Fruit fly (Drosophila melanogaster) whole organism, prepupa: ENCODE results near the gene RanBP3.

Experiments
- CG10631 ChIP-seq: fragments of 200-800 bp; sonication (Bioruptor generic); optimal IDR thresholded peaks from 2 replicates; lab custom pipeline; 2016; ENCODE audit warnings: missing biosample characterization, missing genetic modification characterization
- CG10669 ChIP-seq: fragments of 200-800 bp; sonication (Bioruptor generic); optimal IDR thresholded peaks from 3 replicates; lab custom pipeline; 2018; ENCODE audit warnings: missing biosample characterization, mild to moderate bottlenecking, missing genetic modification characterization, moderate library complexity
- CG11294 ChIP-seq: fragments of 200-800 bp; sonication (Bioruptor generic); IDR thresholded peaks from 2 replicates; pipeline ENCODE4 v1.3.6; 2022; ENCODE audit warnings: missing biosample characterization, missing genetic modification characterization
- CG11762 ChIP-seq: fragments of 200-800 bp; sonication (Bioruptor generic); optimal IDR thresholded peaks from 3 replicates; lab custom pipeline; 2016; ENCODE audit warnings: missing biosample characterization, missing genetic modification characterization; ENCODE audit not compliant: insufficient read depth
- CG11902 ChIP-seq: fragments of 200-800 bp; sonication (Bioruptor generic); optimal IDR thresholded peaks from 3 replicates; lab custom pipeline; 2016; ENCODE audit warnings: missing biosample characterization, missing genetic modification characterization
- CG15336 ChIP-seq: fragments of 200-800 bp; sonication (Bioruptor generic); IDR thresholded peaks from 2 replicates; pipeline ENCODE4 v1.3.6; 2022; ENCODE audit warnings: missing biosample characterization, missing genetic modification characterization
- CG16779 ChIP-seq: fragments of 200-800 bp; sonication (Bioruptor generic); optimal IDR thresholded peaks from 3 replicates; lab custom pipeline; 2017; ENCODE audit warnings: missing biosample characterization, mild to moderate bottlenecking, missing genetic modification characterization
- CG32006 ChIP-seq: fragments of 200-800 bp; sonication (Bioruptor generic); optimal IDR thresholded peaks from 3 replicates; lab custom pipeline; 2017; ENCODE audit warnings: missing biosample characterization, mild to moderate bottlenecking, missing genetic modification characterization
- CG34406 ChIP-seq: fragments of 200-800 bp; sonication (Bioruptor generic); optimal IDR thresholded peaks from 3 replicates; lab custom pipeline; 2016; ENCODE audit warnings: missing biosample characterization, missing genetic modification characterization
- CG3919 ChIP-seq: fragments of 200-800 bp; sonication (Bioruptor generic); optimal IDR thresholded peaks from 3 replicates; lab custom pipeline; 2016; ENCODE audit warnings: missing biosample characterization, missing genetic modification characterization
- CG4318 ChIP-seq: fragments of 200-800 bp; sonication (Bioruptor generic); optimal IDR thresholded peaks from 3 replicates; lab custom pipeline; 2017; ENCODE audit warnings: missing biosample characterization, mild to moderate bottlenecking, missing genetic modification characterization
- CG6163 ChIP-seq: fragments of 200-800 bp; sonication (Bioruptor generic); IDR thresholded peaks from 3 replicates; pipeline ENCODE4 v1.3.6; 2022; ENCODE audit warnings: missing biosample characterization, missing genetic modification characterization
- CG6276 ChIP-seq: fragments of 200-800 bp; sonication (Bioruptor generic); optimal IDR thresholded peaks from 2 replicates; lab custom pipeline; 2017; ENCODE audit warnings: missing biosample characterization, mild to moderate bottlenecking, missing genetic modification characterization
- CG6808 ChIP-seq: fragments of 200-800 bp; sonication (Bioruptor generic); optimal IDR thresholded peaks from 3 replicates; lab custom pipeline; 2017; ENCODE audit warnings: missing biosample characterization, missing genetic modification characterization, mild to moderate bottlenecking, moderate library complexity, missing genetic modification reagents
- CG6854 ChIP-seq: fragments of 200-800 bp; sonication (Bioruptor generic); optimal IDR thresholded peaks from 2 replicates; lab custom pipeline; 2017; ENCODE audit warnings: missing biosample characterization, mild to moderate bottlenecking, missing genetic modification characterization
- CG7368 ChIP-seq: fragments of 200-800 bp; sonication (Bioruptor generic); optimal IDR thresholded peaks from 3 replicates; lab custom pipeline; 2016; ENCODE audit warnings: missing biosample characterization, missing genetic modification characterization
- CG8119 ChIP-seq: fragments of 200-800 bp; sonication (Bioruptor generic); IDR thresholded peaks from 3 replicates; pipeline ENCODE4 v1.3.6; 2022; ENCODE audit warnings: missing biosample characterization, missing genetic modification characterization
- CG8319 ChIP-seq: fragments of 200-800 bp; sonication (Bioruptor generic); optimal IDR thresholded peaks from 3 replicates; lab custom pipeline; 2016; ENCODE audit warnings: missing biosample characterization, missing genetic modification characterization
- CG8632 ChIP-seq: fragments of 200-800 bp; sonication (Bioruptor generic); optimal IDR thresholded peaks from 3 replicates; lab custom pipeline; 2016; ENCODE audit warnings: missing biosample characterization, missing genetic modification characterization
- CG9139 ChIP-seq: fragments of 200-800 bp; sonication (Bioruptor generic); optimal IDR thresholded peaks from 3 replicates; lab custom pipeline; 2017; ENCODE audit warnings: missing biosample characterization, mild to moderate bottlenecking, missing genetic modification characterization
- Eip75B ChIP-seq: fragments of 200-800 bp; sonication (Bioruptor generic); optimal IDR thresholded peaks from 3 replicates; lab custom pipeline; 2016; ENCODE audit warnings: missing biosample characterization, missing genetic modification characterization
- Eip78C ChIP-seq: fragments of 200-800 bp; sonication (Bioruptor generic); peaks from one replicate; lab custom pipeline; 2016; ENCODE audit warnings: missing biosample characterization, missing genetic modification characterization
- Eip93F ChIP-seq: fragments of 200-800 bp; sonication (Bioruptor generic); optimal IDR thresholded peaks from 2 replicates; lab custom pipeline; 2016; ENCODE audit warnings: missing biosample characterization, mild to moderate bottlenecking, missing genetic modification characterization
- Ets21C ChIP-seq: fragments of 200-800 bp; sonication (Bioruptor generic); optimal IDR thresholded peaks from 3 replicates; lab custom pipeline; 2016; ENCODE audit warnings: missing biosample characterization, missing genetic modification characterization
- Ets96B ChIP-seq: fragments of 200-800 bp; optimal IDR thresholded peaks from 2 replicates; lab custom pipeline; 2019; ENCODE audit warnings: missing biosample characterization, mild to moderate bottlenecking, missing genetic modification characterization, moderate library complexity
- Gug ChIP-seq: fragments of 200-800 bp; sonication (Bioruptor generic); IDR thresholded peaks from 2 replicates; pipeline ENCODE4 v1.3.6; 2022; ENCODE audit warnings: missing biosample characterization, missing genetic modification characterization
- Hr38 ChIP-seq: sonication (Bioruptor generic); optimal IDR thresholded peaks from 2 replicates; lab custom pipeline; 2016; ENCODE audit warnings: missing biosample characterization, missing genetic modification characterization
- Hr39 ChIP-seq: fragments of 200-800 bp; sonication (Bioruptor generic); optimal IDR thresholded peaks from 2 replicates; lab custom pipeline; 2016; ENCODE audit warnings: missing biosample characterization, missing genetic modification characterization
- Lpt ChIP-seq: fragments of 200-800 bp; sonication (Bioruptor generic); optimal IDR thresholded peaks from 3 replicates; lab custom pipeline; 2016; ENCODE audit warnings: missing biosample characterization, missing genetic modification characterization
- Met ChIP-seq: fragments of 200-800 bp; sonication (Bioruptor generic); optimal IDR thresholded peaks from 3 replicates; lab custom pipeline; 2016; ENCODE audit warnings: missing biosample characterization, missing genetic modification characterization
- OdsH ChIP-seq: fragments of 200-800 bp; sonication (Bioruptor generic); optimal IDR thresholded peaks from 3 replicates; lab custom pipeline; 2016; ENCODE audit warnings: missing biosample characterization, missing genetic modification characterization
- Smox ChIP-seq: fragments of 200-800 bp; sonication (Bioruptor generic); optimal IDR thresholded peaks from 3 replicates; lab custom pipeline; 2016; ENCODE audit warnings: missing biosample characterization, missing genetic modification characterization
- Sox102F ChIP-seq: fragments of 200-800 bp; sonication (Bioruptor generic); optimal IDR thresholded peaks from 2 replicates; lab custom pipeline; 2016; ENCODE audit warnings: missing biosample characterization, mild to moderate bottlenecking, missing genetic modification characterization
- Sox14 ChIP-seq: fragments of 200-800 bp; sonication (Bioruptor generic); optimal IDR thresholded peaks from 3 replicates; lab custom pipeline; 2016; ENCODE audit warnings: missing biosample characterization, missing genetic modification characterization
- Sox15 ChIP-seq: fragments of 200-800 bp; sonication (Bioruptor generic); optimal IDR thresholded peaks from 3 replicates; lab custom pipeline; 2016; ENCODE audit warnings: missing biosample characterization, missing genetic modification characterization
- achi ChIP-seq: fragments of 200-800 bp; sonication (Bioruptor generic); optimal IDR thresholded peaks from 3 replicates; lab custom pipeline; 2016; ENCODE audit warnings: missing biosample characterization, missing genetic modification characterization
- acj6 ChIP-seq: fragments of 200-800 bp; sonication (Bioruptor generic); optimal IDR thresholded peaks from 3 replicates; lab custom pipeline; 2016; ENCODE audit warnings: missing biosample characterization, missing genetic modification characterization
- cyc ChIP-seq: fragments of 200-800 bp; sonication (Bioruptor generic); optimal IDR thresholded peaks from 3 replicates; lab custom pipeline; 2016; ENCODE audit warnings: missing biosample characterization, missing genetic modification characterization
- dac ChIP-seq: fragments of 200-800 bp; sonication (Bioruptor generic); optimal IDR thresholded peaks from 2 replicates; lab custom pipeline; 2017; ENCODE audit warnings: missing biosample characterization, mild to moderate bottlenecking, missing genetic modification characterization
- dsx ChIP-seq: fragments of 200-800 bp; optimal IDR thresholded peaks from 3 replicates; lab custom pipeline; 2019; ENCODE audit warnings: missing biosample characterization, mild to moderate bottlenecking, missing genetic modification characterization, moderate library complexity; ENCODE audit not compliant: poor library complexity, severe bottlenecking
- esn ChIP-seq: fragments of 200-800 bp; sonication (Bioruptor generic); optimal IDR thresholded peaks from 2 replicates; lab custom pipeline; 2016; ENCODE audit warnings: missing biosample characterization, mild to moderate bottlenecking, missing genetic modification characterization, moderate library complexity
- fd59A ChIP-seq: fragments of 200-800 bp; sonication (Bioruptor generic); optimal IDR thresholded peaks from 2 replicates; lab custom pipeline; 2017; ENCODE audit warnings: missing biosample characterization, mild to moderate bottlenecking, missing genetic modification characterization, missing genetic modification reagents
- fd85E ChIP-seq: fragments of 200-800 bp; sonication (Bioruptor generic); optimal IDR thresholded peaks from 3 replicates; lab custom pipeline; 2016; ENCODE audit warnings: missing biosample characterization, missing genetic modification characterization
- lz ChIP-seq: fragments of 200-800 bp; sonication (Bioruptor generic); optimal IDR thresholded peaks from 3 replicates; lab custom pipeline; 2016; ENCODE audit warnings: missing biosample characterization, missing genetic modification characterization
- pdm3 ChIP-seq: fragments of 200-800 bp; sonication (Bioruptor generic); optimal IDR thresholded peaks from 3 replicates; lab custom pipeline; 2016; ENCODE audit warnings: missing biosample characterization, missing genetic modification characterization
- spab ChIP-seq: fragments of 200-800 bp; sonication (Bioruptor generic); optimal IDR thresholded peaks from 2 replicates; lab custom pipeline; 2017; ENCODE audit warnings: missing biosample characterization, mild to moderate bottlenecking, missing genetic modification characterization, missing genetic modification reagents
- ss ChIP-seq, 2 experiments: fragments of 200-800 bp; sonication (Bioruptor generic); optimal IDR thresholded peaks; 2 replicates in 1 of 2; 3 replicates in 1 of 2; lab custom pipeline; 2017 to 2018; ENCODE audit warnings: mild to moderate bottlenecking in 2 of 2, missing biosample characterization in 2 of 2, missing genetic modification characterization in 2 of 2, moderate library complexity in 1 of 2
- svp ChIP-seq: fragments of 200-800 bp; sonication (Bioruptor generic); peaks from one replicate; lab custom pipeline; 2016; ENCODE audit warnings: missing biosample characterization, missing genetic modification characterization
- vri ChIP-seq: fragments of 200-800 bp; sonication (Bioruptor generic); optimal IDR thresholded peaks from 3 replicates; lab custom pipeline; 2016; ENCODE audit warnings: missing biosample characterization, mild to moderate bottlenecking, missing genetic modification characterization

The RanBP3 gene

DNA sequence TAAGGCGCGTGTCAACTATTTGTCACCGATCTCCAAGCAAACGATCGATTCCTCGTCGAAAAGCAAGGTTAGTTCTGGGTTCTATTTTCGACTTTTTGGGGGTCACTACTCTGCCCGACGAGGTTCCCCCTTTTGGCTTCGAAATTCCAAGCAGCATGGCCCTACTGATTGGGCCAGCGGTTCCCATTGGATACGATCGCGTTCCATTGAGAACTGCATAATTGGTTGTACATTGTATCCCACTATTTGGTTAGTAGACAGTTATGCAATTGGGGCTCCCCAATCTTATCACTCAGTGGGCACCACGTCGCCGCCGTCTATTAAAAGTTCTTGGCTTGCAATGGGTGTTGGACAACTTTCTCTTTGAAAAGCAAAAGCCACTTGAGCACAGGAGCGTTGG, 18.9 kb downstream of the RanBP3 start:
- no peak for TF ChIP-seq Gug (GFP tag; lab: Robert Waterston, UW)
- TF ChIP-seq achi (GFP tag; lab: Kevin White, UChicago), result no peak
- no peak for TF ChIP-seq ss (GFP tag; optimal IDR thresholded peaks at IDR 0.05; lab: Kevin White, UChicago)
- no peak for TF ChIP-seq lz (GFP tag; lab: Kevin White, UChicago)
- no peak for TF ChIP-seq CG7368 (GFP tag; lab: Kevin White, UChicago)
- TF ChIP-seq CG11762, result no peak
- TF ChIP-seq CG8119 (GFP tag; lab: Robert Waterston, UW), result no peak
- TF ChIP-seq svp (GFP tag; lab: Kevin White, UChicago), result no peak
- no peak for TF ChIP-seq CG8319 (GFP tag; lab: Kevin White, UChicago)
- TF ChIP-seq CG11294 (GFP tag; lab: Robert Waterston, UW), result no peak
- no peak for TF ChIP-seq Smox (GFP tag; lab: Kevin White, UChicago)
- no peak for TF ChIP-seq OdsH
- TF ChIP-seq dsx (GFP tag; lab: Kevin White, UChicago), result no peak

DNA sequence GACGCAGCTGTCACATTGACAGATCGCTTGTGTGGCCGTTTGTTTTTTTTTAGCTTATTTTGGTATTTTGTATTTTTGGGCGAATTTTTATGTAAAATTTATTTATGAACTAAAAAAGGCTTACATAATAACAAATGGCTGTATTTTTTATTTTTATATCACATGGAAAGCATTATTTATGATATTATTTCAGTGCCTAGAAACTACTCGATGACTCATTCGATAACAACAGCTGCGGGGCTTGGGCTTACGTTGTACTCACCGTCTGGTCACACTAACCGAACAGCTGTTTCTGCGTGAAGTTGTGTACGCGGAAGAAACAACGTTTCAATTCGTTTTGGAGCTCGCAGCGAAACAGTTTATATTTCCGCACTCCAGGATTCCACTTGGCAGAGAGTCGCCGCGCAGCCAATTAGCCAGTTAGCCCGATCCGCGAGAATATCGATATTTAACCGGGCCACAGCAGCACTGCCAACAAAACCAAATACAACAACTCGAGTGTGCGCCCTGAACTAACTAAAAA, 19.6 kb downstream of the RanBP3 start, which contains the start of the genes Hmgcr and Rpn9:
Gene Hmgcr, plus strand, starts transcription at position 335 of the 523 bp plus-strand sequence.
Gene Rpn9, minus strand, starts transcription at position 473 of the 523 bp plus-strand sequence.
- TF ChIP-seq CG4318 (GFP tag; lab: Kevin White, UChicago), result no peak
- no peak for TF ChIP-seq CG11294 (GFP tag; lab: Robert Waterston, UW)
- no peak for TF ChIP-seq cyc (GFP tag; lab: Kevin White, UChicago)
- peak; percentile 22 for TF ChIP-seq CG6854 (GFP tag; lab: Kevin White, UChicago)
- TF ChIP-seq CG6163, result no peak
- no peak for TF ChIP-seq Hr39 (GFP tag; lab: Kevin White, UChicago)
- no peak for TF ChIP-seq CG34406
- peak; percentile 2 for TF ChIP-seq Eip75B (GFP tag; lab: Kevin White, UChicago)
- no peak; the same call in 1 of the 2 replicates for TF ChIP-seq CG15336 (GFP tag; lab: Robert Waterston, UW)
- no peak for TF ChIP-seq pdm3 (GFP tag; lab: Kevin White, UChicago)
- peak; percentile 48 for TF ChIP-seq vri
- TF ChIP-seq OdsH, result no peak
- peak; percentile 23 for TF ChIP-seq esn (GFP tag; lab: Kevin White, UChicago)
- TF ChIP-seq Ets96B, result no peak
- no peak for TF ChIP-seq Sox15 (GFP tag; lab: Kevin White, UChicago)
- TF ChIP-seq CG3919 (GFP tag; lab: Kevin White, UChicago), result peak; percentile 39
- TF ChIP-seq CG11902, result no peak
- no peak for TF ChIP-seq lz (GFP tag; lab: Kevin White, UChicago)
- TF ChIP-seq Lpt, result no peak
- no peak for TF ChIP-seq CG8632 (GFP tag; lab: Kevin White, UChicago)
- no peak for TF ChIP-seq CG6808 (GFP tag; lab: Kevin White, UChicago)
- TF ChIP-seq dac (GFP tag; lab: Kevin White, UChicago), result no peak
- peak; percentile 52 for TF ChIP-seq Eip93F (GFP tag; lab: Kevin White, UChicago)
- TF ChIP-seq CG7368 (GFP tag; lab: Kevin White, UChicago), result no peak
- TF ChIP-seq dsx (GFP tag; lab: Kevin White, UChicago), result peak; percentile 11
- no peak for TF ChIP-seq Met (GFP tag; lab: Kevin White, UChicago)
- TF ChIP-seq Smox (GFP tag; lab: Kevin White, UChicago), result no peak
- peak; percentile 100 for TF ChIP-seq achi (GFP tag; lab: Kevin White, UChicago)
- no peak for TF ChIP-seq CG11762
- TF ChIP-seq Sox14 (GFP tag; lab: Kevin White, UChicago), result peak; percentile 39
- no peak for TF ChIP-seq fd59A (GFP tag; lab: Kevin White, UChicago)
- no peak for TF ChIP-seq CG32006 (GFP tag; lab: Kevin White, UChicago)
- no peak for TF ChIP-seq spab
- no peak for TF ChIP-seq CG9139 (GFP tag; lab: Kevin White, UChicago)
- no peak for TF ChIP-seq CG6276 (GFP tag; lab: Kevin White, UChicago)
- peak; percentile 69 for TF ChIP-seq Eip78C (GFP tag; lab: Kevin White, UChicago)
- TF ChIP-seq acj6, result no peak
- TF ChIP-seq Ets21C (GFP tag; lab: Kevin White, UChicago), result no peak
- no peak for TF ChIP-seq CG8119 (GFP tag; lab: Robert Waterston, UW)
- no peak for TF ChIP-seq ss (GFP tag; optimal IDR thresholded peaks at IDR 0.05; lab: Kevin White, UChicago)
- no peak for TF ChIP-seq fd85E (GFP tag; lab: Kevin White, UChicago)
- TF ChIP-seq CG16779 (tag; lab: Kevin White, UChicago), result no peak
- TF ChIP-seq CG10631 (GFP tag; lab: Kevin White, UChicago), result no peak
- TF ChIP-seq Sox102F, result no peak
- TF ChIP-seq CG10669 (GFP tag; lab: Kevin White, UChicago), result no peak
- TF ChIP-seq Hr38, result no peak
